Worm (Caenorhabditis elegans) whole organism, L1 larva: Measurements from ENCODE around the gene ZC239.3.
"Not testable (repeated sequence)": the region's sequence is repeated elsewhere in the genome, so short reads cannot be mapped to it uniquely, and the experiment has no call there.

ENCODE experiments used
- Y116A8C.19 ChIP-seq: sonication (generic microtip); optimal IDR thresholded peaks from 2 replicates; lab custom pipeline; 2016; ENCODE audit warnings: missing compliant biosample characterization, missing genetic modification characterization, borderline replicate concordance
- fos-1 ChIP-seq: fragments of 150-350 bp; optimal IDR thresholded peaks from 2 replicates; lab custom pipeline; 2014; ENCODE audit warnings: missing biosample characterization, missing genetic modification characterization
- hlh-17 ChIP-seq: fragments of 200-800 bp; sonication (Bioruptor generic); optimal IDR thresholded peaks from 2 replicates; lab custom pipeline; 2018; ENCODE audit warnings: missing genetic modification characterization, mild to moderate bottlenecking, missing compliant biosample characterization, moderate library complexity, borderline replicate concordance
- lin-13 ChIP-seq: fragments of 150-350 bp; optimal IDR thresholded peaks from 2 replicates; lab custom pipeline; 2014; ENCODE audit warnings: missing biosample characterization, missing genetic modification reagents, missing genetic modification characterization
- lin-39 ChIP-seq: fragments of 150-350 bp; optimal IDR thresholded peaks from 2 replicates; lab custom pipeline; 2014; ENCODE audit warnings: missing biosample characterization, missing genetic modification reagents, missing genetic modification characterization
- lsy-2 ChIP-seq, 2 experiments: fragments of 150-350 bp; optimal IDR thresholded peaks; 2 replicates each; lab custom pipeline; 2014; ENCODE audit warnings: missing biosample characterization in 2 of 2, missing genetic modification characterization in 2 of 2
- nhr-11 ChIP-seq: fragments of 150-350 bp; optimal IDR thresholded peaks from 2 replicates; lab custom pipeline; 2014; ENCODE audit warnings: missing biosample characterization, missing genetic modification characterization
- nhr-77 ChIP-seq: fragments of 150-350 bp; optimal IDR thresholded peaks from 2 replicates; lab custom pipeline; 2014; ENCODE audit warnings: missing biosample characterization, missing genetic modification characterization
- pqm-1 ChIP-seq: sonication (generic microtip); optimal IDR thresholded peaks from 3 replicates; lab custom pipeline; 2017; ENCODE audit warnings: missing biosample characterization, missing genetic modification characterization
- unc-130 ChIP-seq: fragments of 150-350 bp; optimal IDR thresholded peaks from 2 replicates; lab custom pipeline; 2017; ENCODE audit warnings: missing biosample characterization, missing genetic modification characterization, inconsistent platforms
- ztf-4 ChIP-seq: fragments of 150-350 bp; optimal IDR thresholded peaks from 2 replicates; lab custom pipeline; 2014; ENCODE audit warnings: missing biosample characterization, missing genetic modification characterization

- not testable (repeated sequence) for TF ChIP-seq lsy-2 (tag; optimal IDR thresholded peaks at IDR 0.05; lab: Kevin White, UChicago); nhr-11 (tag; lab: Kevin White, UChicago); lin-13 (GFP tag; lab: Kevin White, UChicago); unc-130; nhr-77 (tag; lab: Kevin White, UChicago); ztf-4 (tag; lab: Kevin White, UChicago); Y116A8C.19 (tag; lab: Kevin White, UChicago); fos-1 (tag; lab: Kevin White, UChicago); lin-39 (tag; lab: Kevin White, UChicago); pqm-1; hlh-17 (GFP tag; lab: Kevin White, UChicago)
Observed at ce11 chrII:3215762-3216161, at the start of gene ZC239.3.
